Fruit fly (Drosophila melanogaster) whole organism, embryonic: Measurements from ENCODE around the gene CG16758.

ENCODE experiments used
- Atf6 ChIP-seq: fragments of 200-800 bp; sonication (Bioruptor generic); IDR thresholded peaks from 2 replicates; pipeline ENCODE4 v1.3.6; 2022; ENCODE audit warnings: missing biosample characterization, missing genetic modification characterization
- CG10267 ChIP-seq: fragments of 200-800 bp; sonication (Bioruptor generic); optimal IDR thresholded peaks from 2 replicates; lab custom pipeline; 2018; ENCODE audit warnings: missing biosample characterization, mild to moderate bottlenecking, missing genetic modification characterization, moderate library complexity
- CG12236 ChIP-seq: fragments of 200-800 bp; sonication (Bioruptor generic); optimal IDR thresholded peaks from 2 replicates; lab custom pipeline; 2016; ENCODE audit warnings: missing biosample characterization, missing genetic modification characterization
- CG1233 ChIP-seq: fragments of 200-800 bp; sonication (Bioruptor generic); optimal IDR thresholded peaks from 4 replicates; lab custom pipeline; 2018; ENCODE audit warnings: missing biosample characterization, mild to moderate bottlenecking, missing genetic modification characterization
- CG15269 ChIP-seq: fragments of 200-800 bp; sonication (Bioruptor generic); optimal IDR thresholded peaks from 2 replicates; lab custom pipeline; 2018; ENCODE audit warnings: missing biosample characterization, mild to moderate bottlenecking, missing genetic modification characterization, moderate library complexity
- CG15479 ChIP-seq: fragments of 200-800 bp; sonication (Bioruptor generic); optimal IDR thresholded peaks from 3 replicates; lab custom pipeline; 2019; ENCODE audit warnings: missing biosample characterization, mild to moderate bottlenecking, missing genetic modification characterization, moderate library complexity
- CG15696 ChIP-seq: fragments of 200-800 bp; sonication (Bioruptor generic); optimal IDR thresholded peaks from 2 replicates; lab custom pipeline; 2019; ENCODE audit warnings: missing biosample characterization, mild to moderate bottlenecking, missing genetic modification characterization, moderate library complexity
- CG2678 ChIP-seq: fragments of 200-800 bp; sonication (Bioruptor generic); optimal IDR thresholded peaks from 3 replicates; lab custom pipeline; 2019; ENCODE audit warnings: missing biosample characterization, mild to moderate bottlenecking, missing genetic modification characterization, moderate library complexity
- CG30020 ChIP-seq: fragments of 200-800 bp; optimal IDR thresholded peaks from 2 replicates; lab custom pipeline; 2019; ENCODE audit warnings: missing biosample characterization, mild to moderate bottlenecking, missing genetic modification characterization, moderate library complexity
- CG3838 ChIP-seq: fragments of 200-800 bp; sonication (Bioruptor generic); optimal IDR thresholded peaks from 3 replicates; lab custom pipeline; 2016; ENCODE audit warnings: missing biosample characterization, missing genetic modification characterization
- CG4328 ChIP-seq: fragments of 200-800 bp; sonication (Bioruptor generic); optimal IDR thresholded peaks from 3 replicates; lab custom pipeline; 2017; ENCODE audit warnings: missing biosample characterization, missing genetic modification reagents, missing genetic modification characterization
- CG4617 ChIP-seq: fragments of 200-800 bp; sonication (Bioruptor generic); optimal IDR thresholded peaks from 3 replicates; lab custom pipeline; 2016; ENCODE audit warnings: missing biosample characterization, missing genetic modification characterization, borderline replicate concordance
- CG6175 ChIP-seq: fragments of 200-800 bp; sonication (Bioruptor generic); IDR thresholded peaks from 3 replicates; pipeline ENCODE4 v1.3.6; 2022; ENCODE audit warnings: missing biosample characterization, missing genetic modification characterization
- CG7357 ChIP-seq: fragments of 200-800 bp; sonication (Bioruptor generic); IDR thresholded peaks from 3 replicates; pipeline ENCODE4 v1.3.6; 2022; ENCODE audit warnings: missing biosample characterization, missing genetic modification characterization
- CG7556 ChIP-seq: fragments of 200-800 bp; sonication (Bioruptor generic); optimal IDR thresholded peaks from 2 replicates; lab custom pipeline; 2017; ENCODE audit warnings: missing biosample characterization, mild to moderate bottlenecking, missing genetic modification characterization
- CG7745 ChIP-seq: fragments of 200-800 bp; sonication (Bioruptor generic); optimal IDR thresholded peaks from 2 replicates; lab custom pipeline; 2018; ENCODE audit warnings: missing biosample characterization, mild to moderate bottlenecking, missing genetic modification characterization, moderate library complexity
- CG7839 ChIP-seq: fragments of 200-800 bp; sonication (Bioruptor generic); optimal IDR thresholded peaks from 3 replicates; lab custom pipeline; 2018; ENCODE audit warnings: missing biosample characterization, mild to moderate bottlenecking, missing genetic modification characterization, moderate library complexity
- CG8281 ChIP-seq: fragments of 200-800 bp; sonication (Bioruptor generic); optimal IDR thresholded peaks from 2 replicates; lab custom pipeline; 2018; ENCODE audit warnings: missing biosample characterization, mild to moderate bottlenecking, missing genetic modification characterization, moderate library complexity
- CG9797 ChIP-seq: fragments of 200-800 bp; sonication (Bioruptor generic); optimal IDR thresholded peaks from 3 replicates; lab custom pipeline; 2018; ENCODE audit warnings: missing biosample characterization, mild to moderate bottlenecking, missing genetic modification characterization
- Camta ChIP-seq: fragments of 200-800 bp; sonication (Bioruptor generic); optimal IDR thresholded peaks from 2 replicates; lab custom pipeline; 2016; ENCODE audit warnings: missing biosample characterization, missing genetic modification characterization
- Dip2 ChIP-seq: fragments of 200-800 bp; sonication (Bioruptor generic); IDR thresholded peaks from 2 replicates; pipeline ENCODE4 v1.3.6; 2022; ENCODE audit warnings: missing biosample characterization, missing genetic modification characterization
- Fer1 ChIP-seq: fragments of 200-800 bp; sonication (Bioruptor generic); optimal IDR thresholded peaks from 2 replicates; lab custom pipeline; 2017; ENCODE audit warnings: missing biosample characterization, mild to moderate bottlenecking, missing genetic modification characterization
- GATAe ChIP-seq: fragments of 200-800 bp; sonication (Bioruptor generic); conservative IDR thresholded peaks from 2 replicates; pipeline ENCODE4 v1.3.6; 2022; ENCODE audit warnings: missing biosample characterization, missing genetic modification characterization
- HmgD ChIP-seq: fragments of 200-800 bp; sonication (Bioruptor generic); optimal IDR thresholded peaks from 3 replicates; lab custom pipeline; 2016; ENCODE audit warnings: missing biosample characterization, missing genetic modification characterization
- HmgZ ChIP-seq: fragments of 200-800 bp; sonication (Bioruptor generic); optimal IDR thresholded peaks from 2 replicates; lab custom pipeline; 2018; ENCODE audit warnings: missing biosample characterization, mild to moderate bottlenecking, missing genetic modification characterization
- Hmx ChIP-seq: fragments of 200-800 bp; sonication (Bioruptor generic); optimal IDR thresholded peaks from 2 replicates; lab custom pipeline; 2016; ENCODE audit warnings: missing biosample characterization, missing genetic modification characterization
- Lhr ChIP-seq: fragments of 200-800 bp; sonication (Bioruptor generic); optimal IDR thresholded peaks from 3 replicates; lab custom pipeline; 2017; ENCODE audit warnings: mild to moderate bottlenecking, missing biosample characterization, missing genetic modification reagents, missing genetic modification characterization
- Myb ChIP-seq: fragments of 200-800 bp; sonication (Bioruptor generic); optimal IDR thresholded peaks from 2 replicates; lab custom pipeline; 2016; ENCODE audit warnings: missing biosample characterization, missing genetic modification characterization
- Nf-YB ChIP-seq: fragments of 200-800 bp; sonication (Bioruptor generic); optimal IDR thresholded peaks from 3 replicates; lab custom pipeline; 2019; ENCODE audit warnings: missing biosample characterization, mild to moderate bottlenecking, missing genetic modification characterization, moderate library complexity
- Sox102F ChIP-seq: fragments of 200-800 bp; sonication (Bioruptor generic); optimal IDR thresholded peaks from 2 replicates; lab custom pipeline; 2018; ENCODE audit warnings: missing biosample characterization, mild to moderate bottlenecking, missing genetic modification characterization, moderate library complexity
- Spps ChIP-seq: fragments of 200-800 bp; sonication (Bioruptor generic); optimal IDR thresholded peaks from 2 replicates; lab custom pipeline; 2018; ENCODE audit warnings: missing biosample characterization, mild to moderate bottlenecking, missing genetic modification characterization
- Sry-β ChIP-seq: fragments of 200-800 bp; sonication (Bioruptor generic); optimal IDR thresholded peaks from 2 replicates; lab custom pipeline; 2018; ENCODE audit warnings: missing biosample characterization, mild to moderate bottlenecking, missing genetic modification characterization, moderate library complexity
- Vsx1 ChIP-seq: fragments of 200-800 bp; sonication (Bioruptor generic); optimal IDR thresholded peaks from 2 replicates; lab custom pipeline; 2017; ENCODE audit warnings: missing biosample characterization, mild to moderate bottlenecking, missing genetic modification characterization, missing genetic modification reagents
- ac ChIP-seq: fragments of 200-800 bp; sonication (Bioruptor generic); optimal IDR thresholded peaks from 3 replicates; lab custom pipeline; 2017; ENCODE audit warnings: missing biosample characterization, mild to moderate bottlenecking, missing genetic modification characterization
- ase ChIP-seq: fragments of 200-800 bp; sonication (Bioruptor generic); IDR thresholded peaks from 3 replicates; pipeline ENCODE4 v1.3.6; 2022; ENCODE audit warnings: missing biosample characterization, missing genetic modification characterization
- croc ChIP-seq: fragments of 200-800 bp; sonication (Bioruptor generic); conservative IDR thresholded peaks from 3 replicates; pipeline ENCODE4 v1.3.6; 2022; ENCODE audit warnings: missing biosample characterization, missing genetic modification characterization
- crol ChIP-seq: fragments of 200-800 bp; sonication (Bioruptor generic); IDR thresholded peaks from 2 replicates; pipeline ENCODE4 v1.3.6; 2022; ENCODE audit warnings: missing biosample characterization, missing genetic modification characterization
- fd64A ChIP-seq: fragments of 200-800 bp; sonication (Bioruptor generic); optimal IDR thresholded peaks from 3 replicates; lab custom pipeline; 2018; ENCODE audit warnings: missing biosample characterization, mild to moderate bottlenecking, missing genetic modification characterization
- gsb-n ChIP-seq: fragments of 200-800 bp; sonication (Bioruptor generic); optimal IDR thresholded peaks from 3 replicates; lab custom pipeline; 2018; ENCODE audit warnings: missing biosample characterization, mild to moderate bottlenecking, missing genetic modification characterization
- hbn ChIP-seq: fragments of 200-800 bp; sonication (Bioruptor generic); IDR thresholded peaks from 2 replicates; pipeline ENCODE4 v1.3.6; 2022; ENCODE audit warnings: missing biosample characterization, missing genetic modification characterization; ENCODE audit not compliant: partially characterized antibody
- nmo ChIP-seq: fragments of 200-800 bp; sonication (Bioruptor generic); optimal IDR thresholded peaks from 2 replicates; lab custom pipeline; 2018; ENCODE audit warnings: missing biosample characterization, mild to moderate bottlenecking, missing genetic modification characterization, moderate library complexity
- row ChIP-seq: fragments of 200-800 bp; sonication (Bioruptor generic); IDR thresholded peaks from 3 replicates; pipeline ENCODE4 v1.3.6; 2022; ENCODE audit warnings: missing biosample characterization, missing genetic modification characterization
- sc ChIP-seq, 3 experiments: fragments of >200 bp in 2 of 3; fragments of 200-800 bp in 1 of 3; sonication (Bioruptor generic) in 1 of 3; optimal IDR thresholded peaks; 2 replicates in 2 of 3; 3 replicates in 1 of 3; lab custom pipeline; 2017; ENCODE audit warnings: mild to moderate bottlenecking in 1 of 3, missing biosample characterization in 1 of 3, missing genetic modification characterization in 1 of 3, missing genetic modification reagents in 1 of 3
- sd ChIP-seq: fragments of 200-800 bp; sonication (Bioruptor generic); optimal IDR thresholded peaks from 3 replicates; lab custom pipeline; 2018; ENCODE audit warnings: missing biosample characterization, mild to moderate bottlenecking, missing genetic modification characterization, moderate library complexity
- slbo ChIP-seq: fragments of 200-800 bp; sonication (Bioruptor generic); IDR thresholded peaks from 2 replicates; pipeline ENCODE4 v1.3.6; 2022; ENCODE audit warnings: missing biosample characterization, missing genetic modification characterization
- stc ChIP-seq: fragments of 200-800 bp; sonication (Bioruptor generic); IDR thresholded peaks from 2 replicates; pipeline ENCODE4 v1.3.6; 2022; ENCODE audit warnings: missing biosample characterization, missing genetic modification characterization
- vvl ChIP-seq: fragments of 200-800 bp; sonication (Bioruptor generic); IDR thresholded peaks from 2 replicates; pipeline ENCODE4 v1.3.6; 2022; ENCODE audit warnings: missing biosample characterization, missing genetic modification characterization
- z ChIP-seq: fragments of 200-800 bp; sonication (Bioruptor generic); IDR thresholded peaks from 3 replicates; pipeline ENCODE4 v1.3.6; 2022; ENCODE audit warnings: missing biosample characterization, missing genetic modification characterization
- zen2 ChIP-seq: fragments of 200-800 bp; sonication (Bioruptor generic); IDR thresholded peaks from 3 replicates; pipeline ENCODE4 v1.3.6; 2022; ENCODE audit warnings: missing biosample characterization, missing genetic modification characterization; ENCODE audit not compliant: partially characterized antibody

CG16758 gene

DNA sequence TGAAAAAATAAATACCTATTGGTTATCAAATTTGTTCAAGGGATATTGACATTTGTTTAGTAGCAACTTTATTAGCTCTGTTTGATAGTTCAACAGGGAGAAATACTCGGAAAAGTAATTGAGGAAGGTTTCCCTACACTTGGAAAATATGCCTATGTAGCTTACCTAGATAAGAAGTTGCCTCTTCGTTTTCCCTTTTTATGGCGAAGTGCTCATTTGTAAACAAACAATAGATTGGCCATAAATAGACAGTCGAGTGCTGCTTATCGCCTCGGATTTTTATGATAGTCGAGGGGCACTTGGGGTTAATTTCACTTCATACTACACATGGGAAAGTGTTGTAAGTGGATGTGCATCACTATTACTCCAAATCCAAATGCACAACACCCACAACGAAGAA is 34.9 kb downstream of the CG16758 start (continued):
- TF ChIP-seq CG15479 (GFP tag; lab: Kevin White, UChicago) (no peak), Camta (no peak), hbn (GFP tag; lab: Robert Waterston, UW) (no peak), CG7745 (peak; percentile 27), CG4328 (no peak), Sry-β (GFP tag; lab: Kevin White, UChicago) (peak; percentile 68)

DNA sequence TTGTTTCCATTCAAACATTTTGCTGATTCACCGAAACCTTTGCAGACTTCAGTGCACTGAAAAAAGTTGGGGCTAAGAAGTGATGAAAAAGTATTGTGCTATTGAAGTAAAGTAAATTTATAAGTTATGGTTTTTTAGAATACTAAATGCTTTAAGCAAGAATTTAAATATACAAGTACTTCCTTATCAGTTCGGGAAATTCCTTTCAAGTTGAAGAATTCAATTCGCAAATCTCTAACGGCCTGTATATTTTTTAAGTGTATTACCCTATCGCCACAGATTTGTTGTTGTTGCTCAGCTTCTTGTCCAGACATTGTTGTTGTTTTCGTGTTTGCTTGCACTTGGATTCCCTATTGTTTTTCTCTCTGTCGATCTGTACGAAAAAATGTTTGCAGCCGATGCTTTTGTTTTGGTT is 36.0 kb downstream of the CG16758 start:
- no peak for TF ChIP-seq CG7357 (GFP tag; lab: Robert Waterston, UW)
- TF ChIP-seq CG15696 (tag; lab: Kevin White, UChicago), result peak; percentile 81
- TF ChIP-seq CG8281 (tag; lab: Kevin White, UChicago), result peak; percentile 62
- TF ChIP-seq Nf-YB (GFP tag; lab: Kevin White, UChicago), result peak; percentile 47
- TF ChIP-seq Lhr (GFP tag; lab: Kevin White, UChicago), result no peak
- TF ChIP-seq CG7556 (GFP tag; lab: Kevin White, UChicago), result peak; percentile 60
- TF ChIP-seq gsb-n, result peak; percentile 38
- TF ChIP-seq fd64A (GFP tag; lab: Kevin White, UChicago), result no peak
- peak; percentile 12 for TF ChIP-seq HmgZ (tag; lab: Kevin White, UChicago)
- TF ChIP-seq CG12236, result peak; percentile 44
- TF ChIP-seq CG4617 (GFP tag; lab: Kevin White, UChicago), result no peak
- TF ChIP-seq nmo (GFP tag; lab: Kevin White, UChicago), result peak; percentile 78
- peak; percentile 87 for TF ChIP-seq CG2678
- no peak for TF ChIP-seq GATAe (GFP tag; lab: Robert Waterston, UW)
- peak; percentile 46 for TF ChIP-seq Vsx1 (GFP tag; lab: Kevin White, UChicago)
- peak; percentile 9 for TF ChIP-seq sd (tag; lab: Kevin White, UChicago)
- TF ChIP-seq Dip2, result no peak
- peak; percentile 82 for TF ChIP-seq CG7839 (tag; lab: Kevin White, UChicago)
- TF ChIP-seq Spps (tag; lab: Kevin White, UChicago), result peak; percentile 67
- peak; percentile 70 for TF ChIP-seq CG15269 (tag; lab: Kevin White, UChicago)
- peak; percentile 43; the same call in 1 of the 2 replicates for TF ChIP-seq Atf6 (GFP tag; lab: Robert Waterston, UW)
- TF ChIP-seq croc (GFP tag; lab: Robert Waterston, UW), result peak; percentile 62
- TF ChIP-seq CG10267 (tag; lab: Kevin White, UChicago), result peak; percentile 74
- no peak for TF ChIP-seq HmgD
- TF ChIP-seq Myb (GFP tag; lab: Kevin White, UChicago), result peak; percentile 13
- TF ChIP-seq Fer1 (GFP tag; lab: Kevin White, UChicago), result peak; percentile 71
- TF ChIP-seq CG9797 (GFP tag; lab: Kevin White, UChicago), result no peak
- TF ChIP-seq slbo, result peak; percentile 62
- TF ChIP-seq Hmx, result peak; percentile 46
- TF ChIP-seq row (GFP tag; lab: Robert Waterston, UW), result peak; percentile 71
- peak; percentile 66 for TF ChIP-seq Sox102F (GFP tag; lab: Kevin White, UChicago)
- TF ChIP-seq vvl (GFP tag; lab: Robert Waterston, UW), result peak; percentile 86; the same call in 1 of the 2 replicates
- TF ChIP-seq crol (GFP tag; lab: Robert Waterston, UW), result no peak
- TF ChIP-seq sc (optimal IDR thresholded peaks at IDR 0.05; lab: Kevin White, UChicago), result no peak
- peak; percentile 23 for TF ChIP-seq sc (GFP tag; optimal IDR thresholded peaks at IDR 0.05; lab: Kevin White, UChicago)
- TF ChIP-seq stc (GFP tag; lab: Robert Waterston, UW), result peak; percentile 66
- TF ChIP-seq CG1233 (GFP tag; lab: Kevin White, UChicago), result peak; percentile 83
- TF ChIP-seq z (GFP tag; lab: Robert Waterston, UW), result no peak
- TF ChIP-seq CG30020, result peak; percentile 12
- TF ChIP-seq ase, result peak; percentile 72; the same call in 2 of the 3 replicates
- TF ChIP-seq zen2 (GFP tag; lab: Robert Waterston, UW), result no peak
- peak; percentile 44 for TF ChIP-seq ac (GFP tag; lab: Kevin White, UChicago)
- no peak for TF ChIP-seq CG6175 (GFP tag; lab: Robert Waterston, UW)
- TF ChIP-seq CG3838 (GFP tag; lab: Kevin White, UChicago), result no peak
